Worm (Caenorhabditis elegans): ENCODE data around the gene cyd-1.

DNA sequence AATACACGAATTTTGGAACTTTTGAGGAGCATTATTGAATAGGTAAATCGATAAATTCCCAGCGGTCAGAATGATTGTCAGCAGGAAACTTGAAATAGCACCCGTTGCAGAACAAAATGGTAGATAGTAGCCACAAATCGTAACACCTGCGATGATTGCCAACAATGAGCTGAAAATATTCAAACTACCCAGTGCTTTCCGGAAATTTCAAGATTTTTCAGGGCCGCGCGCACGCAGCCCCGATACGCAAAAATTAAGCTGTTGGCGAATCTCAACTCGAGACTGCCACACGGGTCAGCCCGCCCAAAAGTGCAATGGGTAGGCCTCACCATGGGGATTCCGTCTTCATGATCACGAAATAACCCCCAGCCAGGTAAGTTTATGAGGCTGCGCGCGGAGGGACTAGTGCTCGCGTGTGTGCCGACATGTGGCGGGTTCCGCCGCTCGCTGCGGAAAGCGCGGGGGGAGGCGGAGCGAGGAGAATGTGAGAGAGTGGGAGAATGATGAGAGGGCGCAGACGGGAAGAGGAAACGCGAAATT, 35.7 kb upstream of the cyd-1 start:
- peak; percentile 84 for TF ChIP-seq attf-5 (GFP tag; optimal IDR thresholded peaks at IDR 0.05)
- TF ChIP-seq unc-62 (GFP tag; optimal IDR thresholded peaks at IDR 0.05): peak; percentile 5
- TF ChIP-seq madf-6 (GFP tag; IDR thresholded peaks at IDR 0.05): peak; percentile 93
- peak; percentile 99 for TF ChIP-seq dox-1 (GFP tag; IDR thresholded peaks at IDR 0.05)

All from whole organism, young adult.